Fruit fly (Drosophila melanogaster) whole organism, wandering third instar larva: Measurements from ENCODE around the gene Fur1.

Experiments
- Abd-B ChIP-seq: fragments of >200 bp; optimal IDR thresholded peaks from 2 replicates; lab custom pipeline; 2017; ENCODE audit warnings: missing biosample characterization, missing genetic modification characterization
- CG32264 ChIP-seq: fragments of 200-800 bp; sonication (Bioruptor generic); optimal IDR thresholded peaks from 2 replicates; lab custom pipeline; 2016; ENCODE audit warnings: missing biosample characterization, missing genetic modification characterization
- CG9705 ChIP-seq: fragments of 200-800 bp; sonication (Bioruptor generic); optimal IDR thresholded peaks from 2 replicates; lab custom pipeline; 2018; ENCODE audit warnings: missing biosample characterization, mild to moderate bottlenecking, missing genetic modification characterization
- CrebA ChIP-seq: fragments of 200-800 bp; sonication (Bioruptor generic); optimal IDR thresholded peaks from 2 replicates; lab custom pipeline; 2016; ENCODE audit warnings: missing biosample characterization, mild to moderate bottlenecking, missing genetic modification characterization, borderline replicate concordance
- Dfd ChIP-seq: fragments of >200 bp; optimal IDR thresholded peaks from 2 replicates; lab custom pipeline; 2017; ENCODE audit warnings: missing biosample characterization, missing genetic modification characterization
- Dif ChIP-seq: fragments of 200-275, 200-300 bp; sonication (Bioruptor generic); optimal IDR thresholded peaks from 2 replicates; lab custom pipeline; 2018; ENCODE audit warnings: missing biosample characterization, missing genetic modification characterization; ENCODE audit not compliant: partially characterized antibody
- GATAd ChIP-seq: sonication (Bioruptor generic); optimal IDR thresholded peaks from 2 replicates; lab custom pipeline; 2016; ENCODE audit warnings: missing biosample characterization, missing genetic modification characterization
- HLH106 ChIP-seq: fragments of 200-800 bp; optimal IDR thresholded peaks from 3 replicates; lab custom pipeline; 2019; ENCODE audit warnings: missing biosample characterization, mild to moderate bottlenecking, missing genetic modification characterization, moderate library complexity
- Hnf4 ChIP-seq: fragments of 200-800 bp; sonication (Bioruptor generic); optimal IDR thresholded peaks from 2 replicates; lab custom pipeline; 2016; ENCODE audit warnings: missing biosample characterization, mild to moderate bottlenecking, missing genetic modification characterization
- Hr78 ChIP-seq: fragments of >200 bp; optimal IDR thresholded peaks from 2 replicates; lab custom pipeline; 2017; ENCODE audit warnings: missing biosample characterization, missing genetic modification characterization
- Hr83 ChIP-seq: fragments of 200-300 bp; sonication (Bioruptor generic); optimal IDR thresholded peaks from 2 replicates; lab custom pipeline; 2016; ENCODE audit warnings: missing biosample characterization, mild to moderate bottlenecking, missing genetic modification characterization, moderate library complexity; ENCODE audit not compliant: poor library complexity, severe bottlenecking
- Jra ChIP-seq: sonication (Bioruptor generic); optimal IDR thresholded peaks from 2 replicates; lab custom pipeline; 2016; ENCODE audit warnings: missing biosample characterization, missing genetic modification characterization
- Mio ChIP-seq: sonication (Bioruptor generic); optimal IDR thresholded peaks from 2 replicates; lab custom pipeline; 2016; ENCODE audit warnings: missing biosample characterization, missing genetic modification characterization
- Myc ChIP-seq: fragments of >200 bp; optimal IDR thresholded peaks from 2 replicates; lab custom pipeline; 2017
- N ChIP-seq: fragments of >200 bp; optimal IDR thresholded peaks from 2 replicates; lab custom pipeline; 2018; ENCODE audit warnings: missing biosample characterization, missing external identifiers, missing genetic modification characterization
- OdsH ChIP-seq: fragments of 200-800 bp; sonication (Bioruptor generic); optimal IDR thresholded peaks from 2 replicates; lab custom pipeline; 2016; ENCODE audit warnings: missing biosample characterization, mild to moderate bottlenecking, missing genetic modification characterization
- Rel ChIP-seq, 2 experiments: fragments of 200-800 bp; sonication (Bioruptor generic) in 1 of 2; optimal IDR thresholded peaks; 2 replicates in 1 of 2; 3 replicates in 1 of 2; lab custom pipeline; 2016 to 2019; ENCODE audit warnings: mild to moderate bottlenecking in 2 of 2, missing biosample characterization in 2 of 2, missing genetic modification characterization in 2 of 2, moderate library complexity in 1 of 2
- Sp1 ChIP-seq: fragments of 200-800 bp; sonication (Bioruptor generic); optimal IDR thresholded peaks from 3 replicates; lab custom pipeline; 2019; ENCODE audit warnings: missing biosample characterization, mild to moderate bottlenecking, missing genetic modification characterization, moderate library complexity
- Vsx2 ChIP-seq: fragments of 200-300, 225-300 bp; sonication (Bioruptor generic); optimal IDR thresholded peaks from 2 replicates; lab custom pipeline; 2018; ENCODE audit warnings: missing biosample characterization, missing genetic modification characterization; ENCODE audit not compliant: partially characterized antibody
- br ChIP-seq: fragments of 200-800 bp; sonication (Bioruptor generic); optimal IDR thresholded peaks from 2 replicates; lab custom pipeline; 2016; ENCODE audit warnings: missing biosample characterization, missing genetic modification characterization
- brk ChIP-seq: fragments of 200-800 bp; sonication (Bioruptor generic); optimal IDR thresholded peaks from 2 replicates; lab custom pipeline; 2016; ENCODE audit warnings: missing biosample characterization, mild to moderate bottlenecking, missing genetic modification characterization
- dl ChIP-seq, 2 experiments: fragments of 175-275, 200-275 bp in 1 of 2; fragments of 200-275 bp in 1 of 2; sonication (Bioruptor generic); optimal IDR thresholded peaks; lab custom pipeline; 2018; ENCODE audit warnings: mild to moderate bottlenecking in 2 of 2, missing biosample characterization in 2 of 2, missing genetic modification characterization in 2 of 2, moderate library complexity in 2 of 2; ENCODE audit not compliant: partially characterized antibody in 2 of 2, insufficient read depth in 1 of 2
- dmrt93B ChIP-seq: fragments of 200-800 bp; sonication (Bioruptor generic); optimal IDR thresholded peaks from 2 replicates; lab custom pipeline; 2018; ENCODE audit warnings: missing biosample characterization, mild to moderate bottlenecking, missing genetic modification characterization
- dsf ChIP-seq: sonication (Bioruptor generic); optimal IDR thresholded peaks from 2 replicates; lab custom pipeline; 2016; ENCODE audit warnings: missing biosample characterization, missing genetic modification characterization, borderline replicate concordance
- ey ChIP-seq: fragments of 200-800 bp; sonication (Bioruptor generic); optimal IDR thresholded peaks from 2 replicates; lab custom pipeline; 2016; ENCODE audit warnings: missing biosample characterization, missing genetic modification characterization
- foxo ChIP-seq, 2 experiments: fragments of 200-800 bp; sonication (Bioruptor generic); optimal IDR thresholded peaks; 2 replicates in 1 of 2; 3 replicates in 1 of 2; lab custom pipeline; 2016 to 2017; ENCODE audit warnings: missing biosample characterization in 2 of 2, missing genetic modification characterization in 2 of 2
- fru ChIP-seq: fragments of 200-800 bp; sonication (Bioruptor generic); optimal IDR thresholded peaks from 3 replicates; lab custom pipeline; 2016; ENCODE audit warnings: missing biosample characterization, mild to moderate bottlenecking, missing genetic modification characterization
- h ChIP-seq: fragments of 200-800 bp; sonication (Bioruptor generic); optimal IDR thresholded peaks from 3 replicates; lab custom pipeline; 2016; ENCODE audit warnings: missing biosample characterization, mild to moderate bottlenecking, missing genetic modification characterization
- jim ChIP-seq: fragments of 175-275, 200-325 bp; sonication (Bioruptor generic); optimal IDR thresholded peaks from 2 replicates; lab custom pipeline; 2016; ENCODE audit warnings: missing biosample characterization, mild to moderate bottlenecking, missing genetic modification characterization
- lola ChIP-seq: fragments of >200 bp; optimal IDR thresholded peaks from 2 replicates; lab custom pipeline; 2017; ENCODE audit warnings: missing biosample characterization, missing genetic modification characterization
- pan ChIP-seq: fragments of >200 bp; optimal IDR thresholded peaks from 2 replicates; lab custom pipeline; 2017
- psq ChIP-seq: fragments of 200-800 bp; sonication (Bioruptor generic); optimal IDR thresholded peaks from 3 replicates; lab custom pipeline; 2017; ENCODE audit warnings: missing biosample characterization, mild to moderate bottlenecking, missing genetic modification characterization, moderate library complexity
- rgr ChIP-seq: fragments of 200-800 bp; sonication (Bioruptor generic); optimal IDR thresholded peaks from 3 replicates; lab custom pipeline; 2016; ENCODE audit warnings: missing biosample characterization, mild to moderate bottlenecking, missing genetic modification characterization
- sage ChIP-seq: fragments of 200-800 bp; sonication (Bioruptor generic); optimal IDR thresholded peaks from 2 replicates; lab custom pipeline; 2016; ENCODE audit warnings: missing biosample characterization, mild to moderate bottlenecking, missing genetic modification characterization
- sv ChIP-seq: fragments of 200-800 bp; sonication (Bioruptor generic); optimal IDR thresholded peaks from 3 replicates; lab custom pipeline; 2016; ENCODE audit warnings: missing biosample characterization, missing genetic modification characterization
- tai ChIP-seq: sonication (Bioruptor generic); optimal IDR thresholded peaks from 2 replicates; lab custom pipeline; 2016; ENCODE audit warnings: missing biosample characterization, missing genetic modification characterization
- usp ChIP-seq: fragments of >200 bp; optimal IDR thresholded peaks from 2 replicates; lab custom pipeline; 2017; ENCODE audit warnings: missing biosample characterization, missing genetic modification characterization
- woc ChIP-seq: sonication (Bioruptor generic); optimal IDR thresholded peaks from 2 replicates; lab custom pipeline; 2016; ENCODE audit warnings: missing biosample characterization, mild to moderate bottlenecking, missing genetic modification characterization

The Fur1 gene

DNA sequence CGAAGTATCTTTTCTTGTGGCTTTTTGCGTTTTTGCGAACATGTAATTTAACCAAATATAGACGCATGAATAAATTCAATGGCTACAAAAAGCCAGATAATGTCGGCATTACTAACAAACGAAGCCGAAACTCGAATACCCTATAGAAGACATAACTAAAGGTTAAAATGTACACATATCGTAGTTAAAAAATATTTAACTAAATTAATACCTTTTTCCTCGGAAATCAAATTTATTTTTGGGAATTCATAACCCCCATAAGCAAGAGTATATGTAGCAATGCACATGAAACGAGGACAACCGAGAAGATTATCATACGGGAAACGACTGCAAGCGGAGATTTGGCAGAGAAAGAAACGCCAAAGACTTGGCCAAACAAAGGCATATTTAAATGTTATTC, 11.2 kb downstream of the Fur1 start:
- peak; percentile 41 for TF ChIP-seq h (GFP tag; lab: Kevin White, UChicago)
- no peak for TF ChIP-seq Abd-B (GFP tag; lab: Kevin White, UChicago)
- no peak for TF ChIP-seq Hr83 (GFP tag; lab: Kevin White, UChicago)
- TF ChIP-seq usp (GFP tag; lab: Kevin White, UChicago): no peak
- no peak for TF ChIP-seq CG9705 (GFP tag; lab: Kevin White, UChicago)
- TF ChIP-seq rgr (GFP tag; lab: Kevin White, UChicago): peak; percentile 59
- TF ChIP-seq Hr78 (GFP tag; lab: Kevin White, UChicago): no peak
- peak; percentile 52 for TF ChIP-seq ey
- TF ChIP-seq dsf (GFP tag; lab: Kevin White, UChicago): no peak
- TF ChIP-seq Myc (lab: Kevin White, UChicago): no peak
- TF ChIP-seq N (GFP tag; lab: Kevin White, UChicago): no peak
- TF ChIP-seq woc (GFP tag; lab: Kevin White, UChicago): peak; percentile 11
- TF ChIP-seq psq (GFP tag; lab: Kevin White, UChicago): peak; percentile 27
- TF ChIP-seq HLH106: peak; percentile 38
- peak; percentile 22 for TF ChIP-seq fru
- no peak for TF ChIP-seq Rel (GFP tag; optimal IDR thresholded peaks at IDR 0.05; lab: Kevin White, UChicago)
- TF ChIP-seq Rel (tag; optimal IDR thresholded peaks at IDR 0.05; lab: Kevin White, UChicago): no peak
- no peak for TF ChIP-seq brk
- no peak for TF ChIP-seq Mio (GFP tag; lab: Kevin White, UChicago)
- TF ChIP-seq lola (GFP tag; lab: Kevin White, UChicago): no peak
- TF ChIP-seq dmrt93B (GFP tag; lab: Kevin White, UChicago): peak; percentile 3
- TF ChIP-seq CrebA (GFP tag; lab: Kevin White, UChicago): no peak
- no peak for TF ChIP-seq dl (GFP tag; optimal IDR thresholded peaks at IDR 0.05; lab: Kevin White, UChicago; ENCODE audit: insufficient read depth in 1 of 2, partially characterized antibody in 2 of 2)
- TF ChIP-seq Vsx2 (GFP tag; lab: Kevin White, UChicago): no peak
- peak in 1 of 2 experiments; percentile 41 for TF ChIP-seq foxo (GFP tag; optimal IDR thresholded peaks at IDR 0.05; lab: Kevin White, UChicago)
- TF ChIP-seq Dfd (GFP tag; lab: Kevin White, UChicago): no peak
- peak; percentile 56 for TF ChIP-seq br (GFP tag; lab: Kevin White, UChicago)
- no peak for TF ChIP-seq sage (GFP tag; lab: Kevin White, UChicago)
- no peak for TF ChIP-seq tai (GFP tag; lab: Kevin White, UChicago)
- peak; percentile 45 for TF ChIP-seq Sp1 (GFP tag; lab: Kevin White, UChicago)
- no peak for TF ChIP-seq Hnf4 (GFP tag; lab: Kevin White, UChicago)
- TF ChIP-seq GATAd (GFP tag; lab: Kevin White, UChicago): no peak
- no peak for TF ChIP-seq Dif (GFP tag; lab: Kevin White, UChicago)
- TF ChIP-seq sv (GFP tag; lab: Kevin White, UChicago): no peak
- TF ChIP-seq jim (GFP tag; lab: Kevin White, UChicago): no peak
- no peak for TF ChIP-seq pan (lab: Kevin White, UChicago)
- TF ChIP-seq CG32264 (GFP tag; lab: Kevin White, UChicago): no peak
- peak; percentile 52 for TF ChIP-seq OdsH (GFP tag; lab: Kevin White, UChicago)
- no peak for TF ChIP-seq Jra
- TF ChIP-seq, all 38 proteins: peak for 12

DNA sequence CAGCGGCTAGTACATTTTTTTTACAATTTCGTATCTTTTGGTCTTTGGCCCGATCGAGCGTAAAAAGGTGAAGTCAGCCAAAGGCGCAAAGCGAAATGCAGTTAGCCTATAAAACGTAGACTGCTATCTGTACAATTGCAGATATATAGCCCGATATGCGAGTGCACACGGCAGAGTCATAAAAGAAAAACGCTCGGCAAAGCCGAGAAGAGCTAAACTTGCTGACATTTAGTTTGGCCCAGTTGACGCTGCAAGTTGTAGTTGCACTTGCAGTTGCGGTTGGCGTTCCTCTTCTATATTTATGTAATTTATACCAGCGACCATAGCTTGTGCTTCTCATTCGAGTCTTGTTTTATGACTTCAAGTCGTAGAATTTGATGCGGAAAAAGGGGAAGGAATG, 12.2 kb downstream of the Fur1 start:
- TF ChIP-seq CG9705 (GFP tag; lab: Kevin White, UChicago): no peak
- TF ChIP-seq h (GFP tag; lab: Kevin White, UChicago): no peak
- TF ChIP-seq ey: no peak
- no peak for TF ChIP-seq Mio (GFP tag; lab: Kevin White, UChicago)
- TF ChIP-seq dl (GFP tag; optimal IDR thresholded peaks at IDR 0.05; lab: Kevin White, UChicago; ENCODE audit: insufficient read depth in 1 of 2, partially characterized antibody in 2 of 2): no peak
- TF ChIP-seq tai (GFP tag; lab: Kevin White, UChicago): no peak
- TF ChIP-seq foxo (GFP tag; optimal IDR thresholded peaks at IDR 0.05; lab: Kevin White, UChicago): no peak
- no peak for TF ChIP-seq dsf (GFP tag; lab: Kevin White, UChicago)
